Fruit fly (Drosophila melanogaster) whole organism, adult: ENCODE results near the gene CG33557.

ENCODE experiments used
- CG12768 ChIP-seq: fragments of 200-800 bp; sonication (Bioruptor generic); optimal IDR thresholded peaks from 2 replicates; lab custom pipeline; 2017; ENCODE audit warnings: missing biosample characterization, missing genetic modification characterization, mild to moderate bottlenecking, moderate library complexity, missing genetic modification reagents
- CG14711 ChIP-seq: fragments of 200-800 bp; sonication (Bioruptor generic); optimal IDR thresholded peaks from 2 replicates; lab custom pipeline; 2018; ENCODE audit warnings: missing biosample characterization, mild to moderate bottlenecking, missing genetic modification characterization, moderate library complexity
- CG1620 ChIP-seq: fragments of 200-800 bp; sonication (Bioruptor generic); optimal IDR thresholded peaks from 2 replicates; lab custom pipeline; 2016; ENCODE audit warnings: missing biosample characterization, missing genetic modification characterization
- CG33017 ChIP-seq: fragments of 200-800 bp; sonication (Bioruptor generic); optimal IDR thresholded peaks from 2 replicates; lab custom pipeline; 2018; ENCODE audit warnings: missing biosample characterization, mild to moderate bottlenecking, missing genetic modification characterization, moderate library complexity
- CG7045 ChIP-seq: fragments of 200-800 bp; sonication (Bioruptor generic); optimal IDR thresholded peaks from 2 replicates; lab custom pipeline; 2017; ENCODE audit warnings: missing biosample characterization, mild to moderate bottlenecking, missing genetic modification characterization
- Crg-1 ChIP-seq: fragments of 200-800 bp; sonication (Bioruptor generic); optimal IDR thresholded peaks from 2 replicates; lab custom pipeline; 2016; ENCODE audit warnings: missing biosample characterization, missing genetic modification characterization
- Hr96 ChIP-seq: fragments of 200-800 bp; sonication (Bioruptor generic); optimal IDR thresholded peaks from 2 replicates; lab custom pipeline; 2016; ENCODE audit warnings: missing biosample characterization, missing genetic modification characterization
- Mnt ChIP-seq: fragments of 200-800 bp; sonication (Bioruptor generic); optimal IDR thresholded peaks from 2 replicates; lab custom pipeline; 2016; ENCODE audit warnings: missing biosample characterization, mild to moderate bottlenecking, missing genetic modification characterization
- cic ChIP-seq: fragments of 200-800 bp; sonication (Bioruptor generic); optimal IDR thresholded peaks from 2 replicates; lab custom pipeline; 2017; ENCODE audit warnings: missing biosample characterization, mild to moderate bottlenecking, missing genetic modification characterization, moderate library complexity
- kay ChIP-seq: fragments of 200-800 bp; sonication (Bioruptor generic); peaks from one replicate; lab custom pipeline; 2016; ENCODE audit warnings: missing biosample characterization, missing genetic modification characterization, borderline replicate concordance
- ovo ChIP-seq: fragments of 200-800 bp; sonication (Bioruptor generic); optimal IDR thresholded peaks from 2 replicates; lab custom pipeline; 2016; ENCODE audit warnings: missing biosample characterization, missing genetic modification characterization
- pad ChIP-seq: fragments of 200-800 bp; sonication (Bioruptor generic); optimal IDR thresholded peaks from 3 replicates; lab custom pipeline; 2017; ENCODE audit warnings: missing biosample characterization, missing genetic modification characterization, mild to moderate bottlenecking, moderate library complexity, missing genetic modification reagents
- tj ChIP-seq: fragments of 200-800 bp; sonication (Bioruptor generic); optimal IDR thresholded peaks from 3 replicates; lab custom pipeline; 2017; ENCODE audit warnings: missing biosample characterization, mild to moderate bottlenecking, missing genetic modification characterization, moderate library complexity
- toe ChIP-seq: fragments of 200-800 bp; sonication (Bioruptor generic); optimal IDR thresholded peaks from 2 replicates; lab custom pipeline; 2016; ENCODE audit warnings: missing biosample characterization, missing genetic modification characterization

- TF ChIP-seq CG33017 (tag; lab: Kevin White, UChicago) = no peak
- TF ChIP-seq cic (GFP tag; lab: Kevin White, UChicago) = no peak
- TF ChIP-seq Hr96 (GFP tag; lab: Kevin White, UChicago) = peak; percentile 18
- TF ChIP-seq CG7045 (GFP tag; lab: Kevin White, UChicago) = no peak
- TF ChIP-seq CG12768 (GFP tag; lab: Kevin White, UChicago) = no peak
- TF ChIP-seq Crg-1 (GFP tag; lab: Kevin White, UChicago) = peak; percentile 12
- peak; percentile 0 for TF ChIP-seq pad (GFP tag; lab: Kevin White, UChicago)
- no peak for TF ChIP-seq kay (GFP tag; lab: Kevin White, UChicago)
- TF ChIP-seq tj = no peak
- TF ChIP-seq Mnt = no peak
- no peak for TF ChIP-seq toe (GFP tag; lab: Kevin White, UChicago)
- no peak for TF ChIP-seq CG1620 (GFP tag; lab: Kevin White, UChicago)
- TF ChIP-seq ovo = no peak
- TF ChIP-seq CG14711 = no peak
Measured at dm6 chrX:10009794-10010614, 994 bp downstream of the CG33557 start, which contains the start of gene Dna2.
